Worm (Caenorhabditis elegans) whole organism, L4 larva: ENCODE results near the gene alh-3.

Experiments
- Y105C5A.15 ChIP-seq: fragments of 200-800 bp; sonication (Bioruptor generic); IDR thresholded peaks from 2 replicates; pipeline ENCODE4 v1.3.6; 2022; ENCODE audit warnings: missing genetic modification characterization, missing compliant biosample characterization
- daf-8 ChIP-seq: fragments of 200-800 bp; sonication (Bioruptor generic); IDR thresholded peaks from 2 replicates; pipeline ENCODE4 v1.3.6; 2022; ENCODE audit warnings: missing genetic modification characterization, missing compliant biosample characterization
- hlh-30 ChIP-seq: sonication (generic microtip); optimal IDR thresholded peaks from 2 replicates; lab custom pipeline; 2017; ENCODE audit warnings: antibody characterized with exemption, mild to moderate bottlenecking, missing genetic modification characterization, missing compliant biosample characterization; ENCODE audit not compliant: insufficient read depth
- lim-7 ChIP-seq: fragments of 200-800 bp; sonication (Bioruptor generic); IDR thresholded peaks from 2 replicates; pipeline ENCODE4 v1.3.6; 2022; ENCODE audit warnings: missing genetic modification characterization, missing compliant biosample characterization
- mdl-1 ChIP-seq, 2 experiments: fragments of 150-350 bp in 1 of 2; sonication (generic microtip) in 1 of 2; optimal IDR thresholded peaks; 2 replicates each; lab custom pipeline; 2014 to 2017; ENCODE audit warnings: missing biosample characterization in 2 of 2, missing genetic modification characterization in 2 of 2
- nhr-111 ChIP-seq: fragments of 200-800 bp; sonication (Bioruptor generic); optimal IDR thresholded peaks from 2 replicates; lab custom pipeline; 2018; ENCODE audit warnings: mild to moderate bottlenecking, missing genetic modification characterization, missing compliant biosample characterization
- nhr-41 ChIP-seq: fragments of 200-800 bp; sonication (Bioruptor generic); IDR thresholded peaks from 2 replicates; pipeline ENCODE4 v1.3.6; 2022; ENCODE audit warnings: missing genetic modification reagents, missing genetic modification characterization, missing compliant biosample characterization
- nhr-76 ChIP-seq: fragments of 150-350 bp; optimal IDR thresholded peaks from 2 replicates; lab custom pipeline; 2014; ENCODE audit warnings: missing biosample characterization, missing genetic modification characterization
- php-3 ChIP-seq: fragments of 200-800 bp; sonication (Bioruptor generic); IDR thresholded peaks from 2 replicates; pipeline ENCODE4 v1.3.6; 2022; ENCODE audit warnings: missing genetic modification reagents, missing genetic modification characterization, missing compliant biosample characterization
- skn-1 ChIP-seq: fragments of 150-350 bp; optimal IDR thresholded peaks from 2 replicates; lab custom pipeline; 2014; ENCODE audit warnings: missing biosample characterization, missing genetic modification characterization
- unc-62 ChIP-seq, 3 experiments: fragments of 150-350 bp in 1 of 3; sonication (generic microtip); optimal IDR thresholded peaks in 2 of 3; peaks in 1 of 3; 1 replicate in 1 of 3; 2 replicates in 2 of 3; lab custom pipeline; 2014 to 2017; ENCODE audit warnings: missing biosample characterization in 3 of 3, missing genetic modification characterization in 3 of 3, missing genetic modification reagents in 3 of 3, missing genotype in 1 of 3
- vab-7 ChIP-seq: fragments of 200-800 bp; sonication (Bioruptor generic); IDR thresholded peaks from 2 replicates; pipeline ENCODE4 v1.3.6; 2022; ENCODE audit warnings: missing genetic modification reagents, missing genetic modification characterization, missing compliant biosample characterization

DNA sequence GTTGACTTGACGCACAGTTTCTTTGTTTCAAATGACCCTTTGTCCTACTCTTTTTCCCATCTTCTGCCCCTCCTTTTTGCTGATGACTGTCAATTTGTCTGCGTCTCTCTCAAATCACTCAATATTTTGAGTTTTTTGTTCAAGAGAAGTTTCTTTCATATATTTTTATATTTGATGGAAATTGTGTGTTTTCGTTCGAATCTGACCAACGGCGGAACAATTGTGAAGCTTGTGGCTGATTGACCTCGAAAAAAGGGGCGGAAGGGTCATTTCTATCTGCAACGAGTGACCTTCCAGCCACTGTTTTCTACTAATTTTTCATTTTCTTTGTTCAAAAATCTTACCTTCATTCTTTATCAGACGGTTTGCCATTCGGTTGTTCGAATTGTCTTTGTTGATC, 43.8 kb upstream of the alh-3 start:
- TF ChIP-seq mdl-1 (tag; optimal IDR thresholded peaks at IDR 0.05; lab: Kevin White, UChicago) (no peak), vab-7 (GFP tag; lab: Robert Waterston, UW) (no peak), skn-1 (tag; lab: Kevin White, UChicago) (no peak), unc-62 (GFP tag; optimal IDR thresholded peaks at IDR 0.05 in 1 of 2; lab: Kevin White, UChicago) (no peak), unc-62 (tag; optimal IDR thresholded peaks at IDR 0.05; lab: Kevin White, UChicago) (no peak), Y105C5A.15 (GFP tag; lab: Robert Waterston, UW) (no peak), hlh-30 (tag; lab: Kevin White, UChicago) (no peak), daf-8 (GFP tag; lab: Robert Waterston, UW) (no peak), nhr-41 (GFP tag; lab: Robert Waterston, UW) (no peak), php-3 (GFP tag; lab: Robert Waterston, UW) (no peak), lim-7 (GFP tag; lab: Robert Waterston, UW) (no peak), nhr-111 (GFP tag; lab: Kevin White, UChicago) (no peak), nhr-76 (tag; lab: Kevin White, UChicago) (no peak)
